Fruit fly (Drosophila melanogaster): ENCODE data around the gene AP-1gamma.

The AP-1gamma gene

DNA sequence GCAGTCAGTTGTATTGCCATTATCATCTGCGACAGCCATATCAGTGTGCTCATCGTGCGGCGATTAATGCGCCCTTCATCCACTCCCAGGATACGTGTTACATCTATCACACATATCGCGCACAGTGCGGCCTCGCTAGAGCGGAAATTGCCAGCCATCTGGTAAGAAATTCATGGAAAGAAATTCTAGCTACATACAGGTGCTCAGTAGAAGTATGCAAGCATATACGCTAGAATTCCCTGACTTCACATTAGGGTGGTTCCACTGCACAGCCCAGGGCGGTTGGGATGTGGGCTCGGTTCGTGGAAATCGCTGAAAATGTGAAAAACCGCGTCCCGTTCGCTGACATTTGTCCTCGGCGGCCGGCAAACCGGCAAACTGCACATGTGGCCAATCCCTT lies 32.7 kb downstream of the AP-1gamma start (continued):
- no peak for TF ChIP-seq CG7963 (GFP tag; IDR thresholded peaks at IDR 0.05; ENCODE audit: partially characterized antibody)
- TF ChIP-seq dm (GFP tag; optimal IDR thresholded peaks at IDR 0.05) = peak; percentile 20
- TF ChIP-seq grau (tag; optimal IDR thresholded peaks at IDR 0.05) = peak; percentile 98
- TF ChIP-seq CG3163 (GFP tag; optimal IDR thresholded peaks at IDR 0.05) = peak; percentile 14
- TF ChIP-seq CG15011 (GFP tag; optimal IDR thresholded peaks at IDR 0.05) = no peak
- TF ChIP-seq CG8944 (GFP tag; optimal IDR thresholded peaks at IDR 0.05) = peak; percentile 79
- no peak for TF ChIP-seq disco-r (GFP tag; optimal IDR thresholded peaks at IDR 0.05)
- peak; percentile 64 for TF ChIP-seq CG10654 (GFP tag; optimal IDR thresholded peaks at IDR 0.05)
- TF ChIP-seq Optix (GFP tag; IDR thresholded peaks at IDR 0.05) = peak; percentile 87
- no peak for TF ChIP-seq Hr78 (GFP tag; optimal IDR thresholded peaks at IDR 0.05)
- peak; percentile 42 for TF ChIP-seq Usf (GFP tag; optimal IDR thresholded peaks at IDR 0.05)
- no peak for TF ChIP-seq CG3995 (GFP tag; optimal IDR thresholded peaks at IDR 0.05)
- TF ChIP-seq zf30C (GFP tag; optimal IDR thresholded peaks at IDR 0.05) = no peak
- TF ChIP-seq D19A (tag; optimal IDR thresholded peaks at IDR 0.05) = peak; percentile 71
- peak; percentile 68 for TF ChIP-seq CG8089 (GFP tag; optimal IDR thresholded peaks at IDR 0.05)
- no peak for TF ChIP-seq lab (GFP tag; optimal IDR thresholded peaks at IDR 0.05)
- TF ChIP-seq CG33213 (GFP tag; optimal IDR thresholded peaks at IDR 0.05) = peak; percentile 45
- TF ChIP-seq eve (GFP tag; optimal IDR thresholded peaks at IDR 0.05) = no peak
- peak; percentile 86 for TF ChIP-seq H2.0 (GFP tag; IDR thresholded peaks at IDR 0.05)
- peak; percentile 76 for TF ChIP-seq dan (GFP tag; IDR thresholded peaks at IDR 0.05)
- TF ChIP-seq Hsf (GFP tag; optimal IDR thresholded peaks at IDR 0.05) = peak; percentile 73
- peak; percentile 63 for TF ChIP-seq Chrac-16 (GFP tag; optimal IDR thresholded peaks at IDR 0.05)
- peak; percentile 55 for TF ChIP-seq Ravus (GFP tag; IDR thresholded peaks at IDR 0.05)
- no peak for TF ChIP-seq abd-A (tag; optimal IDR thresholded peaks at IDR 0.05)
- no peak for TF ChIP-seq CG17385 (GFP tag; optimal IDR thresholded peaks at IDR 0.05)
- TF ChIP-seq CG7357 (GFP tag; IDR thresholded peaks at IDR 0.05) = peak; percentile 72
- no peak for TF ChIP-seq vnd (GFP tag; IDR thresholded peaks at IDR 0.05; ENCODE audit: partially characterized antibody)
- peak; percentile 21 for TF ChIP-seq sug (tag; optimal IDR thresholded peaks at IDR 0.05)
- TF ChIP-seq esg (GFP tag; conservative IDR thresholded peaks at IDR 0.05) = peak; percentile 74
- peak; percentile 55; the same call in 1 of the 3 replicates for TF ChIP-seq so (GFP tag; IDR thresholded peaks at IDR 0.05)
- TF ChIP-seq kah (GFP tag; optimal IDR thresholded peaks at IDR 0.05) = peak; percentile 18
- TF ChIP-seq CG4820 (GFP tag; optimal IDR thresholded peaks at IDR 0.05) = peak; percentile 70
- peak; percentile 93 for TF ChIP-seq nerfin-1 (tag; optimal IDR thresholded peaks at IDR 0.05)
- TF ChIP-seq ase (GFP tag; IDR thresholded peaks at IDR 0.05) = peak; percentile 82
- TF ChIP-seq emc (GFP tag; optimal IDR thresholded peaks at IDR 0.05) = no peak
- TF ChIP-seq Taf1 (GFP tag; IDR thresholded peaks at IDR 0.05) = peak; percentile 49; the same call in 1 of the 2 replicates
- TF ChIP-seq prd (optimal IDR thresholded peaks at IDR 0.05) = no peak
- peak; percentile 93 for TF ChIP-seq prd (GFP tag; IDR thresholded peaks at IDR 0.05)
- peak in 1 of 2 experiments; percentile 22 for TF ChIP-seq crp (GFP tag; optimal IDR thresholded peaks at IDR 0.05)
- TF ChIP-seq CG2120 (GFP tag; optimal IDR thresholded peaks at IDR 0.05) = peak; percentile 63
- TF ChIP-seq CG15269 (tag; optimal IDR thresholded peaks at IDR 0.05) = no peak
- peak; percentile 3 for TF ChIP-seq MTF-1 (GFP tag; optimal IDR thresholded peaks at IDR 0.05; ENCODE audit: borderline replicate concordance)
- TF ChIP-seq CG9932 (GFP tag; IDR thresholded peaks at IDR 0.05) = peak; percentile 72
- TF ChIP-seq CG10209 (GFP tag; optimal IDR thresholded peaks at IDR 0.05) = peak; percentile 72
- TF ChIP-seq Tbp (GFP tag; optimal IDR thresholded peaks at IDR 0.05) = no peak
- no peak for TF ChIP-seq CG10565 (GFP tag; optimal IDR thresholded peaks at IDR 0.05)
- no peak for TF ChIP-seq lov (optimal IDR thresholded peaks at IDR 0.05)
- peak; percentile 87 for TF ChIP-seq lov (GFP tag; IDR thresholded peaks at IDR 0.05)
- no peak for TF ChIP-seq h (optimal IDR thresholded peaks at IDR 0.05)
- TF ChIP-seq CG32767 (GFP tag; IDR thresholded peaks at IDR 0.05) = peak; percentile 70
- peak; percentile 18 for TF ChIP-seq ac (GFP tag; optimal IDR thresholded peaks at IDR 0.05)
- peak; percentile 28 to 82 for TF ChIP-seq chif (GFP tag; optimal IDR thresholded peaks at IDR 0.05)
